Worm (Caenorhabditis elegans) whole organism, mixed stage, embryonic: ENCODE measurements around the gene srt-14.

Source experiments
- blmp-1 ChIP-seq: fragments of 150-350 bp; optimal IDR thresholded peaks from 2 replicates; lab custom pipeline; 2014; ENCODE audit warnings: missing biosample characterization, missing genetic modification characterization
- lsy-2 ChIP-seq: fragments of 150-350 bp; optimal IDR thresholded peaks from 2 replicates; lab custom pipeline; 2014; ENCODE audit warnings: missing biosample characterization, missing genetic modification characterization
- mab-5 ChIP-seq: fragments of 150-350 bp; optimal IDR thresholded peaks from 2 replicates; lab custom pipeline; 2014; ENCODE audit warnings: missing biosample characterization, missing genetic modification characterization
- mep-1 ChIP-seq: fragments of 150-350 bp; optimal IDR thresholded peaks from 2 replicates; lab custom pipeline; 2017; ENCODE audit warnings: missing biosample characterization, missing genetic modification reagents, missing genetic modification characterization, inconsistent platforms
- nhr-2 ChIP-seq: fragments of 150-350 bp; optimal IDR thresholded peaks from 2 replicates; lab custom pipeline; 2014; ENCODE audit warnings: missing biosample characterization, missing genetic modification characterization
- nhr-237 ChIP-seq: fragments of 150-350 bp; optimal IDR thresholded peaks from 2 replicates; lab custom pipeline; 2014; ENCODE audit warnings: missing biosample characterization, missing genetic modification characterization
- nhr-28 ChIP-seq: fragments of 150-350 bp; optimal IDR thresholded peaks from 2 replicates; lab custom pipeline; 2014; ENCODE audit warnings: missing biosample characterization, missing genetic modification characterization
- nhr-76 ChIP-seq: sonication (generic microtip); optimal IDR thresholded peaks from 2 replicates; lab custom pipeline; 2017; ENCODE audit warnings: missing biosample characterization, missing genetic modification characterization
- pha-4 ChIP-seq: fragments of 150-350 bp; optimal IDR thresholded peaks from 2 replicates; lab custom pipeline; 2018; ENCODE audit warnings: missing biosample characterization, missing genetic modification reagents, missing genetic modification characterization
- tbx-8 ChIP-seq: fragments of 200-800 bp; sonication (Bioruptor generic); optimal IDR thresholded peaks from 2 replicates; lab custom pipeline; 2018; ENCODE audit warnings: mild to moderate bottlenecking, missing genetic modification characterization, moderate library complexity, missing compliant biosample characterization
- unc-39 ChIP-seq: fragments of 150-350 bp; optimal IDR thresholded peaks from 2 replicates; lab custom pipeline; 2014; ENCODE audit warnings: missing biosample characterization, missing genetic modification characterization
- unc-62 ChIP-seq: fragments of 150-350 bp; optimal IDR thresholded peaks from 2 replicates; lab custom pipeline; 2014; ENCODE audit warnings: missing biosample characterization, missing genetic modification reagents, missing genetic modification characterization
- ztf-11 ChIP-seq: fragments of 150-350 bp; optimal IDR thresholded peaks from 2 replicates; lab custom pipeline; 2014; ENCODE audit warnings: missing biosample characterization, missing genetic modification characterization

DNA sequence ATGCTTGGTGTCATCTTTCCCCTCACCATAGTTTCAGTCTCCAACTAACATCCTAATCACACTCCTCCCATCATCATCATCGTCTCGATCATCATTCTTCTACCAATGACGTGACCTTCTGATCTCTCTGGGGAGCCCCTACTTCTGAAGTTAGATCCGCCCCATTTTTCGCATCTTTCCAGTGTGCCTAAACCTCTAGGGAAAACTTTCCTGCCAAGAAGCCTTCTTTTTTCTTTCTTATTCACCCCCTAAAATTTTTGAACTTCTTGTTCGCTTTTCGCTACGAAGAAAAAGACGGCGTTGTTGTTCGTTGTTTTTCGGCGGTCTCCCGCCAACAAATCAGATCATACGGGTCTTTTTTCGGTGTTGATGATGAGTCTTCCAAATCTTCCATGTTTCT is 38.1 kb downstream of the srt-14 start:
- TF ChIP-seq ztf-11, result no peak
- TF ChIP-seq pha-4, result no peak
- no peak for TF ChIP-seq blmp-1 (tag; lab: Kevin White, UChicago)
- TF ChIP-seq nhr-2 (tag; lab: Kevin White, UChicago), result no peak
- no peak for TF ChIP-seq nhr-28 (tag; lab: Kevin White, UChicago)
- no peak for TF ChIP-seq unc-39 (tag; lab: Kevin White, UChicago)
- no peak for TF ChIP-seq mab-5 (tag; lab: Kevin White, UChicago)
- TF ChIP-seq lsy-2, result no peak
- TF ChIP-seq mep-1 (tag; lab: Kevin White, UChicago), result no peak
- TF ChIP-seq unc-62 (GFP tag; lab: Kevin White, UChicago), result no peak
- TF ChIP-seq nhr-76, result no peak
- TF ChIP-seq tbx-8 (GFP tag; lab: Kevin White, UChicago), result no peak
- TF ChIP-seq nhr-237, result no peak
